Worm (Caenorhabditis elegans): ENCODE measurements around the gene asp-4.

asp-4 gene

ce11 chrX:13234879-13235278 lies 13.6 kb upstream of the asp-4 start, which contains the start of gene K08H2.2:
Gene K08H2.2, minus strand, starts transcription at chrX:13234979.
- no peak for TF ChIP-seq chd-7 (tag; optimal IDR thresholded peaks at IDR 0.05)
- no peak for TF ChIP-seq K11D2.4 (GFP tag; IDR thresholded peaks at IDR 0.05)
- TF ChIP-seq hlh-12 (tag; optimal IDR thresholded peaks at IDR 0.05), result no peak
- no peak for TF ChIP-seq hmg-1.2 (GFP tag; IDR thresholded peaks at IDR 0.05)

- no peak for TF ChIP-seq zfh-2 (GFP tag; conservative IDR thresholded peaks at IDR 0.05)
- TF ChIP-seq madf-10 (tag; optimal IDR thresholded peaks at IDR 0.05), result no peak
- TF ChIP-seq lsy-27 (tag; optimal IDR thresholded peaks at IDR 0.05; ENCODE audit: borderline replicate concordance, insufficient read depth), result no peak
- TF ChIP-seq ztf-6 (GFP tag; IDR thresholded peaks at IDR 0.05), result no peak
- no peak for TF ChIP-seq lin-35 (GFP tag; optimal IDR thresholded peaks at IDR 0.05)
- no peak for TF ChIP-seq tlf-1 (GFP tag; optimal IDR thresholded peaks at IDR 0.05)
- no peak for TF ChIP-seq rpc-1 (optimal IDR thresholded peaks at IDR 0.05)
- no peak for TF ChIP-seq rpc-1 (tag; optimal IDR thresholded peaks at IDR 0.05)
- no peak for TF ChIP-seq ztf-18 (tag; optimal IDR thresholded peaks at IDR 0.05)
- no peak for TF ChIP-seq D2030.7 (GFP tag; IDR thresholded peaks at IDR 0.05)
- TF ChIP-seq B0261.1 (tag; optimal IDR thresholded peaks at IDR 0.05), result no peak
- TF ChIP-seq nhr-120 (GFP tag; IDR thresholded peaks at IDR 0.05), result no peak
- TF ChIP-seq dpff-1 (tag; optimal IDR thresholded peaks at IDR 0.05), result no peak
- no peak for TF ChIP-seq F23B12.7 (tag; optimal IDR thresholded peaks at IDR 0.05; ENCODE audit: insufficient read depth)
Observed at ce11 chrX:13232259-13232658, 11.0 kb upstream of the asp-4 start, which contains the start of gene bgnt-1.5. Gene bgnt-1.5, minus strand, starts transcription at chrX:13232359.

ce11 chrX:13227778-13228177 lies 6.5 kb upstream of the asp-4 start:
- TF ChIP-seq Y56A3A.18 (GFP tag; IDR thresholded peaks at IDR 0.05), result no peak
- no peak for TF ChIP-seq C06A6.2 (GFP tag; conservative IDR thresholded peaks at IDR 0.05)
- TF ChIP-seq F49E8.2 (tag; optimal IDR thresholded peaks at IDR 0.05; ENCODE audit: insufficient read depth), result no peak
- TF ChIP-seq Y53G8AR.9 (GFP tag; conservative IDR thresholded peaks at IDR 0.05), result no peak
- no peak for TF ChIP-seq snpc-1.3 (tag; optimal IDR thresholded peaks at IDR 0.05; ENCODE audit: insufficient read depth)
- TF ChIP-seq B0336.3 (GFP tag; IDR thresholded peaks at IDR 0.05), result no peak
- no peak for TF ChIP-seq K11D2.4 (GFP tag; IDR thresholded peaks at IDR 0.05)
- TF ChIP-seq lir-1 (GFP tag; conservative IDR thresholded peaks at IDR 0.05), result no peak
- TF ChIP-seq zfh-2 (GFP tag; conservative IDR thresholded peaks at IDR 0.05), result no peak
- TF ChIP-seq unc-62 (GFP tag; optimal IDR thresholded peaks at IDR 0.05), result no peak
- TF ChIP-seq F23B12.7 (tag; optimal IDR thresholded peaks at IDR 0.05; ENCODE audit: insufficient read depth), result no peak
- no peak for TF ChIP-seq B0261.1 (tag; optimal IDR thresholded peaks at IDR 0.05)
- TF ChIP-seq attf-6 (GFP tag; IDR thresholded peaks at IDR 0.05), result no peak
- TF ChIP-seq nhr-80 (tag; optimal IDR thresholded peaks at IDR 0.05), result no peak

ce11 chrX:13226614-13227096 lies 5.4 kb upstream of the asp-4 start, which contains the start of gene skr-21:
Gene skr-21, minus strand, starts transcription at chrX:13226664.
- TF ChIP-seq pbrm-1 (GFP tag; IDR thresholded peaks at IDR 0.05) (no peak), Y56A3A.18 (GFP tag; IDR thresholded peaks at IDR 0.05) (no peak), sdz-38 (tag; optimal IDR thresholded peaks at IDR 0.05) (no peak), F55B11.4 (tag; optimal IDR thresholded peaks at IDR 0.05; ENCODE audit: borderline replicate concordance, insufficient read depth) (no peak), bed-1 (GFP tag; IDR thresholded peaks at IDR 0.05) (no peak)

All from whole organism, young adult.